Worm (Caenorhabditis elegans) whole organism, L4/young adult: Measurements from ENCODE around the gene T27A8.2.

Experiments used
- W03F9.2 ChIP-seq: fragments of 150-350 bp; optimal IDR thresholded peaks from 2 replicates; lab custom pipeline; 2014; ENCODE audit warnings: missing biosample characterization, missing genetic modification characterization
- dao-5 ChIP-seq: sonication (generic microtip); optimal IDR thresholded peaks from 2 replicates; lab custom pipeline; 2016; ENCODE audit warnings: missing genotype, missing genetic modification characterization, moderate library complexity, missing compliant biosample characterization
- him-1 ChIP-seq: sonication (generic microtip); optimal IDR thresholded peaks from 2 replicates; lab custom pipeline; 2016; ENCODE audit warnings: missing genotype, missing genetic modification reagents, missing genetic modification characterization, missing compliant biosample characterization

DNA sequence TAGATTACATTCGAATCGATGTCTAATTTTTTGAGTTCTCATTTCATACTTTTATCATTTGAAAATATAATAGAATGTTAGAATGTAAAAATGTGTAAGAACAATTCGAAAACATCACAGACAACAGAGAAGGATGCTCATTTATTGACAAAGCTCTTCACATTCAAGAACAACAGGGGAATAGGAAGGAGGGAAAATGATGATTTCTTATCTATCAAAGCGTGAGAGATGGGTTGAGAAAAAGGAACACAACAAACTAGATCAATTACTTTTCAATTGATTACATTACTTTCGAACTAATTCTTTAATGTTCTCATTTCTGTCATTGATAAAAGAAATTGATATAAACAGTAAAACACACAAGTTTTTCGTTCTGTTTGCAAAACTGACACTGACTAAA, 41.9 kb downstream of the T27A8.2 start, which contains the start of the genes VB0395L.1 and nhx-1:
- TF ChIP-seq W03F9.2 (tag; lab: Kevin White, UChicago) (no peak), dao-5 (tag; lab: Kevin White, UChicago) (no peak), him-1 (tag; lab: Kevin White, UChicago) (no peak)
